Fruit fly (Drosophila melanogaster) whole organism, wandering third instar larva: ENCODE data around the gene CG13894.
A peak's percentile ranks its signal among the peaks of the same experiment; 100 is the strongest.

Experiments
- CG32264 ChIP-seq: fragments of 200-800 bp; sonication (Bioruptor generic); optimal IDR thresholded peaks from 2 replicates; lab custom pipeline; 2016; ENCODE audit warnings: missing biosample characterization, missing genetic modification characterization
- CG9705 ChIP-seq: fragments of 200-800 bp; sonication (Bioruptor generic); optimal IDR thresholded peaks from 2 replicates; lab custom pipeline; 2018; ENCODE audit warnings: missing biosample characterization, mild to moderate bottlenecking, missing genetic modification characterization
- CrebA ChIP-seq: fragments of 200-800 bp; sonication (Bioruptor generic); optimal IDR thresholded peaks from 2 replicates; lab custom pipeline; 2016; ENCODE audit warnings: missing biosample characterization, mild to moderate bottlenecking, missing genetic modification characterization, borderline replicate concordance
- Dfd ChIP-seq: fragments of >200 bp; optimal IDR thresholded peaks from 2 replicates; lab custom pipeline; 2017; ENCODE audit warnings: missing biosample characterization, missing genetic modification characterization
- Dif ChIP-seq: fragments of 200-275, 200-300 bp; sonication (Bioruptor generic); optimal IDR thresholded peaks from 2 replicates; lab custom pipeline; 2018; ENCODE audit warnings: missing biosample characterization, missing genetic modification characterization; ENCODE audit not compliant: partially characterized antibody
- GATAd ChIP-seq: sonication (Bioruptor generic); optimal IDR thresholded peaks from 2 replicates; lab custom pipeline; 2016; ENCODE audit warnings: missing biosample characterization, missing genetic modification characterization
- HLH106 ChIP-seq: fragments of 200-800 bp; optimal IDR thresholded peaks from 3 replicates; lab custom pipeline; 2019; ENCODE audit warnings: missing biosample characterization, mild to moderate bottlenecking, missing genetic modification characterization, moderate library complexity
- Hnf4 ChIP-seq: fragments of 200-800 bp; sonication (Bioruptor generic); optimal IDR thresholded peaks from 2 replicates; lab custom pipeline; 2016; ENCODE audit warnings: missing biosample characterization, mild to moderate bottlenecking, missing genetic modification characterization
- Hr78 ChIP-seq: fragments of >200 bp; optimal IDR thresholded peaks from 2 replicates; lab custom pipeline; 2017; ENCODE audit warnings: missing biosample characterization, missing genetic modification characterization
- Hr83 ChIP-seq: fragments of 200-300 bp; sonication (Bioruptor generic); optimal IDR thresholded peaks from 2 replicates; lab custom pipeline; 2016; ENCODE audit warnings: missing biosample characterization, mild to moderate bottlenecking, missing genetic modification characterization, moderate library complexity; ENCODE audit not compliant: poor library complexity, severe bottlenecking
- Jra ChIP-seq: sonication (Bioruptor generic); optimal IDR thresholded peaks from 2 replicates; lab custom pipeline; 2016; ENCODE audit warnings: missing biosample characterization, missing genetic modification characterization
- Myc ChIP-seq: fragments of >200 bp; optimal IDR thresholded peaks from 2 replicates; lab custom pipeline; 2017
- N ChIP-seq: fragments of >200 bp; optimal IDR thresholded peaks from 2 replicates; lab custom pipeline; 2018; ENCODE audit warnings: missing biosample characterization, missing external identifiers, missing genetic modification characterization
- Rel ChIP-seq, 2 experiments: fragments of 200-800 bp; sonication (Bioruptor generic) in 1 of 2; optimal IDR thresholded peaks; 2 replicates in 1 of 2; 3 replicates in 1 of 2; lab custom pipeline; 2016 to 2019; ENCODE audit warnings: mild to moderate bottlenecking in 2 of 2, missing biosample characterization in 2 of 2, missing genetic modification characterization in 2 of 2, moderate library complexity in 1 of 2
- Vsx2 ChIP-seq: fragments of 200-300, 225-300 bp; sonication (Bioruptor generic); optimal IDR thresholded peaks from 2 replicates; lab custom pipeline; 2018; ENCODE audit warnings: missing biosample characterization, missing genetic modification characterization; ENCODE audit not compliant: partially characterized antibody
- br ChIP-seq: fragments of 200-800 bp; sonication (Bioruptor generic); optimal IDR thresholded peaks from 2 replicates; lab custom pipeline; 2016; ENCODE audit warnings: missing biosample characterization, missing genetic modification characterization
- dl ChIP-seq, 2 experiments: fragments of 175-275, 200-275 bp in 1 of 2; fragments of 200-275 bp in 1 of 2; sonication (Bioruptor generic); optimal IDR thresholded peaks; lab custom pipeline; 2018; ENCODE audit warnings: mild to moderate bottlenecking in 2 of 2, missing biosample characterization in 2 of 2, missing genetic modification characterization in 2 of 2, moderate library complexity in 2 of 2; ENCODE audit not compliant: partially characterized antibody in 2 of 2, insufficient read depth in 1 of 2
- dmrt93B ChIP-seq: fragments of 200-800 bp; sonication (Bioruptor generic); optimal IDR thresholded peaks from 2 replicates; lab custom pipeline; 2018; ENCODE audit warnings: missing biosample characterization, mild to moderate bottlenecking, missing genetic modification characterization
- dsf ChIP-seq: sonication (Bioruptor generic); optimal IDR thresholded peaks from 2 replicates; lab custom pipeline; 2016; ENCODE audit warnings: missing biosample characterization, missing genetic modification characterization, borderline replicate concordance
- ey ChIP-seq: fragments of 200-800 bp; sonication (Bioruptor generic); optimal IDR thresholded peaks from 2 replicates; lab custom pipeline; 2016; ENCODE audit warnings: missing biosample characterization, missing genetic modification characterization
- foxo ChIP-seq, 2 experiments: fragments of 200-800 bp; sonication (Bioruptor generic); optimal IDR thresholded peaks; 2 replicates in 1 of 2; 3 replicates in 1 of 2; lab custom pipeline; 2016 to 2017; ENCODE audit warnings: missing biosample characterization in 2 of 2, missing genetic modification characterization in 2 of 2
- fru ChIP-seq: fragments of 200-800 bp; sonication (Bioruptor generic); optimal IDR thresholded peaks from 3 replicates; lab custom pipeline; 2016; ENCODE audit warnings: missing biosample characterization, mild to moderate bottlenecking, missing genetic modification characterization
- jim ChIP-seq: fragments of 175-275, 200-325 bp; sonication (Bioruptor generic); optimal IDR thresholded peaks from 2 replicates; lab custom pipeline; 2016; ENCODE audit warnings: missing biosample characterization, mild to moderate bottlenecking, missing genetic modification characterization
- psq ChIP-seq: fragments of 200-800 bp; sonication (Bioruptor generic); optimal IDR thresholded peaks from 3 replicates; lab custom pipeline; 2017; ENCODE audit warnings: missing biosample characterization, mild to moderate bottlenecking, missing genetic modification characterization, moderate library complexity
- rgr ChIP-seq: fragments of 200-800 bp; sonication (Bioruptor generic); optimal IDR thresholded peaks from 3 replicates; lab custom pipeline; 2016; ENCODE audit warnings: missing biosample characterization, mild to moderate bottlenecking, missing genetic modification characterization
- sage ChIP-seq: fragments of 200-800 bp; sonication (Bioruptor generic); optimal IDR thresholded peaks from 2 replicates; lab custom pipeline; 2016; ENCODE audit warnings: missing biosample characterization, mild to moderate bottlenecking, missing genetic modification characterization
- sv ChIP-seq: fragments of 200-800 bp; sonication (Bioruptor generic); optimal IDR thresholded peaks from 3 replicates; lab custom pipeline; 2016; ENCODE audit warnings: missing biosample characterization, missing genetic modification characterization
- tai ChIP-seq: sonication (Bioruptor generic); optimal IDR thresholded peaks from 2 replicates; lab custom pipeline; 2016; ENCODE audit warnings: missing biosample characterization, missing genetic modification characterization

The CG13894 gene

DNA sequence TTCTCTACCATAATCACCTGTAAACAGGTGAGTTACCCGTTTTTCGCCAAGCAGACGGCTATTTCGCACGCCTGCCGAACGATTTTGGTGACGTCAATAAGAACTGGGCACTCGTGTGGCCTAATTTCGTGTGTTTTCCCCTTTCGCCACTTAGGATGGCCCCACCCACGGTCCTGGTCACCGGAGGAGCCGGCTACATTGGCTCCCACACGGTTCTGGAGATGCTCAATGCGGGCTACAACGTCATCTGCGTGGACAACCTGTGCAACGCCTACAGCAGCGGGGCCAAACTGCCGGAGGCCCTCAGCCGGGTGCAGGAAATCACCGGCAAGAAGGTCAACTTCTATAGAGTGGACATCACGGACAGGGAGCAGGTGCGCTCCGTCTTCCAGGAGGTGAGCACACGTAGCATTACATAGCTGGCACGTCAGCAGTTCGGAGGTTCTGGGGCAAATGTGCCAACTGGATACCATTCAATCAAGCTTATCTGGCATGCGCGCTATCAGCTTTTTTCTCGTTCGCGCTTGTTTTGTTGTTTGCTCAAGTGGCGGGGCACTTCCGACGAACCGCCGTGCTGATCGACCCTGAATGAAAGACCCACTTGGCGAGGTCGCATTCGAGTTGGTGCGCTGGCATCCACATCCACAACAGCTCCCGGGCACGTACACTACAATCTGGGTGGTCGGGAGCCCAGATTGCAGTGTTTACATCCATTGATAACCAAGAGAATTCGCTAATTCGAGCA lies 49.7 kb downstream of the CG13894 start:
- TF ChIP-seq Jra (no peak), Hnf4 (no peak), fru (GFP tag; lab: Kevin White, UChicago) (no peak), HLH106 (tag; lab: Kevin White, UChicago) (no peak), br (GFP tag; lab: Kevin White, UChicago) (no peak), Hr78 (GFP tag; lab: Kevin White, UChicago) (no peak), CrebA (GFP tag; lab: Kevin White, UChicago) (no peak), GATAd (no peak), dmrt93B (no peak), ey (GFP tag; lab: Kevin White, UChicago) (no peak), Hr83 (no peak), CG9705 (GFP tag; lab: Kevin White, UChicago) (no peak), foxo (GFP tag; optimal IDR thresholded peaks at IDR 0.05; lab: Kevin White, UChicago) (no peak), Myc (no peak), Dfd (GFP tag; lab: Kevin White, UChicago) (no peak), Rel (GFP tag; optimal IDR thresholded peaks at IDR 0.05; lab: Kevin White, UChicago) (no peak), Rel (tag; optimal IDR thresholded peaks at IDR 0.05; lab: Kevin White, UChicago) (no peak)
- TF ChIP-seq, all 38 proteins: peak for 0

DNA sequence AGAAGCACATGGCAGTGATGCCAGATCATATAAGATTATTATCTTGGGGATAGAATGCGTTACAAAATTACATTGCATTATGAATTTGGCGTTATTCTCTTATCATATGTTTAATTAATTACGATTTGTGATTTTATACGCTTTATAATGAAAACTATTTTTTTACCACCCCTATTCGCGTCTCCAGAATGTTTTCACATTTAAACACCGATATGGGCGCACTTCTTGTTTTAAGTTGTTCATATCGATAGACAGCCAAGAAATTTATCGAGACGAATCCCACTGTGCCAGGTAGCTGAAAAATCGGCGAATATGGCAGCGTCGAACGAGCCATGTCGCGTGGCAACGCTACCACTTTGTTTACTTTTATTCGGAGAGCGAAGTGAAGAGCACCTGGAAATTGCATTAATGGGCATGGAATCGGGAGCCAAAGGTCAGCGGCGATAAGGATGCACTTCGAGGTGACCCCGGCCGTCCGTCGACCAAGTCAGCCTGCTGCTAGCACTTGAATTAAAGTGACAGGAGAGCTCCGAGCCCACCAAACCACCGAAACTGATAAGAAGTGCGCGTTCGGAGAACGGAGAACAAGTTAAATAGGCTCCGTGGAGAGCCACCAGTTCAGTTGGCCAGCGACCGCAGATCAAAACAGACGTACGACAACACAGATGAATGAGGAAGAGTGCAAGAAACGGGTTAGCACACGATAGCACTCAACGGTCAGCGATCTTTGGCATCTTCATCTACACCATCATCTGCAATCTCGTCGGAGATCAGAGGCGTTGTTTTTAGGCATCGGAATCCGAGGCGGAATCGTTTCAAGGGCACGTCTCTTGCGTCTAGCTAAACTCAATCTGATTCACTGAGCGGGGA lies 50.6 kb downstream of the CG13894 start, which contains the start of gene Gale:
Gene Gale (plus strand): TSS at position 401 of the 870 bp plus-strand sequence.
- TF ChIP-seq dsf (no peak), ey (GFP tag; lab: Kevin White, UChicago) (no peak), Rel (GFP tag; optimal IDR thresholded peaks at IDR 0.05; lab: Kevin White, UChicago) (no peak), Rel (tag; optimal IDR thresholded peaks at IDR 0.05; lab: Kevin White, UChicago) (peak; percentile 93), CG32264 (GFP tag; lab: Kevin White, UChicago) (no peak), psq (GFP tag; lab: Kevin White, UChicago) (no peak), Hr83 (peak; percentile 28), Jra (no peak), Dfd (GFP tag; lab: Kevin White, UChicago) (no peak), N (no peak), Dif (peak; percentile 68), Myc (peak; percentile 25)
- TF ChIP-seq, all 38 proteins: peak for 4

DNA sequence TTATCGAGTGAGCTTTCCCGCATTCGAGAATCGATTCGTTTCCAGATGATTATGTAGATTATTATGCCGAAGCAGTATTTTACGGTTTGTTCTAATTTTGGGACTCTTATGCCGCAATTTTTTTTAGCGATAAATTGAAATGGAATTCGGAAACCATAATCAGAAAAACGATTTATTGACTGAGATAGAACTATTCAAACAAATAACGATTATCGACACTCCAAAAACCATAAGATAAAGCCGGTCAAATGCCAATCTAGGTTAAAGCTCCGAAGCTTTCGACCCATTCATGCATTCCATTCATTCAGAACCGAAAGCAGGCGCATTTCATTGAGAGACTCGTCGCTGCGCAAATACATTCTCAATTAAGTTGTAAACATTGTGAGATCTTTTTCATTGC lies 51.4 kb downstream of the CG13894 start:
- no peak for TF ChIP-seq jim (GFP tag; lab: Kevin White, UChicago)
- no peak for TF ChIP-seq sage
- no peak for TF ChIP-seq dl (GFP tag; optimal IDR thresholded peaks at IDR 0.05; lab: Kevin White, UChicago; ENCODE audit: insufficient read depth in 1 of 2, partially characterized antibody in 2 of 2)
- TF ChIP-seq sv (GFP tag; lab: Kevin White, UChicago): no peak
- no peak for TF ChIP-seq N
- no peak for TF ChIP-seq Hnf4
- no peak for TF ChIP-seq psq (GFP tag; lab: Kevin White, UChicago)
- TF ChIP-seq Jra: no peak

DNA sequence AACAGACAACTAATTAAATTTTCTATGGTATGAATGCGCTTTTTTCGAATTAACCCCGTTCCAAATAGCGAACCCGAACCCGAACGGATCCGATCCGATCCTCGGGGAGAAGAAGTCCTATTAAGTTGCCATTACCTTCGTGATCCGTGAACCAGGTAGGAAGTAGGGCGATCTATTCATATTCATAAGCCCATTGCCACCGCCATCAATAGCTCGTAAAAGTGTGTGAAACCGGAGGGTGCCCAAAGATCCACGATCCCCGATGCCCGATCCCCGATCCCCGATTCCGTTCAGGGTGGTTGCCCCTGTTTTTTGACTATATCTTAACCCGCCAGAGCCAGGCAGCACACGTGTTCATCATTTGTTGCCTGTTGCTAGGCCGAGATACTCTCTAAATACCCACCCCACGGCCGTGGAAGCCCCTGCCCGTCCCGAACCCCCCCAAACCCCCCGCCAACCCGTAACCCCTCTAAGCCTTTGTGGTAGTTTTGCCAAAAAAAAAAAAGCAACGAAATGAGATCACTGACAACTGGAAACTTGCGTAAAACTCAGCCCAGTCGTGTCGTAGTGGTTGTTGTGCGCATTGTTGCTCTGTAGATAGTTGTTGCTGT lies 53.4 kb downstream of the CG13894 start:
- TF ChIP-seq foxo (GFP tag; optimal IDR thresholded peaks at IDR 0.05; lab: Kevin White, UChicago) (no peak), Dif (no peak), br (GFP tag; lab: Kevin White, UChicago) (no peak), Vsx2 (GFP tag; lab: Kevin White, UChicago) (no peak), rgr (GFP tag; lab: Kevin White, UChicago) (no peak), dsf (no peak), tai (GFP tag; lab: Kevin White, UChicago) (no peak), GATAd (no peak)
- TF ChIP-seq, all 38 proteins: peak for 0
